Worm (Caenorhabditis elegans): ENCODE measurements around the gene sqst-3.

DNA sequence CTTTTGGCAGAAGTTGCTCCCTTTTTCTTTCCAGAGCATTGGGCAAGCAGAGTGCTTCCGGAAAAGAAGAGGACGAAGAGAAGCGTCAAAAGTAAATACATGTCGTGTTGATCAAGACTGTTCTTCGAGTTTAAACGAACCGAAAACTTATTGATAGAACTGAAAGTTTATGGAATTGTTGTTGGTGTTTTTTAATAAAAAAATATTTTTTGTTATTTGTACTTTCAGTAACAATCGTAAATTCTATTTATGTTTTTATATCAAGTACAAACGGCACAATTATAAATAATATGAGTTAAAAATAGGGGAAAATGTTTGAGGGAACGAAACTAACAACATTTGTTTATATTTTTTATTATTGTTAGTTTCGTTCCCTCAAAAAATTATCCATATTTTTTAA, 27.1 kb downstream of the sqst-3 start, which contains the start of gene F21D9.3:
- TF ChIP-seq lin-13 (tag; optimal IDR thresholded peaks at IDR 0.05) (no peak), nhr-28 (tag; optimal IDR thresholded peaks at IDR 0.05) (no peak), pha-4 (tag; optimal IDR thresholded peaks at IDR 0.05) (no peak), unc-62 (GFP tag; optimal IDR thresholded peaks at IDR 0.05) (no peak), blmp-1 (tag; optimal IDR thresholded peaks at IDR 0.05) (no peak), ztf-11 (tag; optimal IDR thresholded peaks at IDR 0.05) (no peak), nhr-237 (tag; optimal IDR thresholded peaks at IDR 0.05) (no peak), nhr-76 (tag; optimal IDR thresholded peaks at IDR 0.05) (no peak)
